Fruit fly (Drosophila melanogaster): Measurements from ENCODE around the gene CG42238.

Gene CG42238

dm6 chr2L:20998788-20999187 lies 53.2 kb downstream of the CG42238 start:
- TF ChIP-seq CG17801 (GFP tag; optimal IDR thresholded peaks at IDR 0.05; ENCODE audit: partially characterized antibody) = no peak

dm6 chr2L:20995883-20996443 lies 56.0 kb downstream of the CG42238 start:
- TF ChIP-seq CG17801 (GFP tag; optimal IDR thresholded peaks at IDR 0.05; ENCODE audit: partially characterized antibody) = no peak

dm6 chr2L:20994686-20995532 lies 57.1 kb downstream of the CG42238 start:
- no peak for TF ChIP-seq CG17801 (GFP tag; optimal IDR thresholded peaks at IDR 0.05; ENCODE audit: partially characterized antibody)

- no peak for TF ChIP-seq CG17801 (GFP tag; optimal IDR thresholded peaks at IDR 0.05; ENCODE audit: partially characterized antibody)
Measured at dm6 chr2L:20991528-20991927, 60.4 kb downstream of the CG42238 start.

dm6 chr2L:20990230-20990629 lies 61.7 kb downstream of the CG42238 start:
- TF ChIP-seq CG17801 (GFP tag; optimal IDR thresholded peaks at IDR 0.05; ENCODE audit: partially characterized antibody) = no peak

- TF ChIP-seq CG17801 (GFP tag; optimal IDR thresholded peaks at IDR 0.05; ENCODE audit: partially characterized antibody) = no peak
Measured at dm6 chr2L:20989519-20989918, 62.4 kb downstream of the CG42238 start.

- TF ChIP-seq CG17801 (GFP tag; optimal IDR thresholded peaks at IDR 0.05; ENCODE audit: partially characterized antibody) = no peak
Measured at dm6 chr2L:20987438-20987837, 64.5 kb downstream of the CG42238 start.

dm6 chr2L:20982242-20982641 lies 69.7 kb downstream of the CG42238 start:
- no peak for TF ChIP-seq CG17801 (GFP tag; optimal IDR thresholded peaks at IDR 0.05; ENCODE audit: partially characterized antibody)

- no peak for TF ChIP-seq CG17801 (GFP tag; optimal IDR thresholded peaks at IDR 0.05; ENCODE audit: partially characterized antibody)
Measured at dm6 chr2L:20975594-20975993, 76.4 kb downstream of the CG42238 start.

- TF ChIP-seq CG17801 (GFP tag; optimal IDR thresholded peaks at IDR 0.05; ENCODE audit: partially characterized antibody) = no peak
Measured at dm6 chr2L:20974037-20974646, 77.8 kb downstream of the CG42238 start.

- TF ChIP-seq CG17801 (GFP tag; optimal IDR thresholded peaks at IDR 0.05; ENCODE audit: partially characterized antibody) = no peak
Measured at dm6 chr2L:20971659-20972314, 80.2 kb downstream of the CG42238 start.

dm6 chr2L:20970792-20971191 lies 81.2 kb downstream of the CG42238 start:
- TF ChIP-seq CG17801 (GFP tag; optimal IDR thresholded peaks at IDR 0.05; ENCODE audit: partially characterized antibody) = no peak

- no peak for TF ChIP-seq CG17801 (GFP tag; optimal IDR thresholded peaks at IDR 0.05; ENCODE audit: partially characterized antibody)
Measured at dm6 chr2L:20969674-20970297, 82.2 kb downstream of the CG42238 start.

dm6 chr2L:20968727-20969126 lies 83.2 kb downstream of the CG42238 start:
- TF ChIP-seq CG17801 (GFP tag; optimal IDR thresholded peaks at IDR 0.05; ENCODE audit: partially characterized antibody) = no peak

- no peak for TF ChIP-seq CG17801 (GFP tag; optimal IDR thresholded peaks at IDR 0.05; ENCODE audit: partially characterized antibody)
Measured at dm6 chr2L:20965001-20965400, 87.0 kb downstream of the CG42238 start.

Data from ovary, adult (tissue).